Worm (Caenorhabditis elegans) whole organism, midembryonic: Measurements from ENCODE around the gene srd-20.

Source experiments
- T22C8.4 ChIP-seq: fragments of 200-800 bp; sonication (Bioruptor generic); IDR thresholded peaks from 2 replicates; pipeline ENCODE4 v1.3.6; 2022; ENCODE audit warnings: missing genetic modification characterization, missing compliant biosample characterization
- flt-1 ChIP-seq: fragments of 200-800 bp; sonication (Bioruptor generic); IDR thresholded peaks from 2 replicates; pipeline ENCODE4 v1.3.6; 2022; ENCODE audit warnings: missing genetic modification characterization, missing compliant biosample characterization
- ref-1 ChIP-seq: fragments of 200-800 bp; sonication (Bioruptor generic); conservative IDR thresholded peaks from 2 replicates; pipeline ENCODE4 v1.3.6; 2022; ENCODE audit warnings: missing genetic modification reagents, missing genetic modification characterization, missing compliant biosample characterization
- ztf-29 ChIP-seq: fragments of 200-800 bp; sonication (Bioruptor generic); IDR thresholded peaks from 2 replicates; pipeline ENCODE4 v1.3.6; 2022; ENCODE audit warnings: missing genetic modification reagents, missing genetic modification characterization, missing compliant biosample characterization

DNA sequence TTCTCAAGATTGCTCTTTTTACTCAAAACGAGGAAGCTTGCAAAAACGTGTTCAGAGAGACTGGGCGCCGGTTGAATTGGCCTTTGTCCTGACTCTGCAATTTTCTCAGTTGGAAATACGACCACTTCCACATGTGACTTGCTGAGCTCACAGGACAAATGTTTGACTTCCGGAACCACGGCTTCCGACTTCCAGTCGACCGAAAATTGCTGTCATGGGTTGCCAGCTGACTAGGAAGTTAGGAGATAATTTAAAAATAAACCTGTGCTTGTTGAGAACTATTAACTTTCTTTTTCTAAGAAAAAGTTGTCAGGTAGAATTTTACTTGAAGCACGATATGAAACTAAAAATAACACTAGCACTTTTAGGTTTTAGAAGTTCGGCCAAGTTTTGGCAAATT is 23.8 kb upstream of the srd-20 start:
- TF ChIP-seq T22C8.4 (no peak), flt-1 (GFP tag; lab: Robert Waterston, UW) (no peak), ref-1 (no peak), ztf-29 (GFP tag; lab: Robert Waterston, UW) (no peak)
